Fruit fly (Drosophila melanogaster) whole organism, pupa: Measurements from ENCODE around the gene Mhcl.

Experiments used
- CG10348 ChIP-seq: fragments of 200-800 bp; sonication (Bioruptor generic); IDR thresholded peaks from 2 replicates; pipeline ENCODE4 v1.3.6; 2022; ENCODE audit warnings: missing biosample characterization, missing genetic modification characterization
- CG13204 ChIP-seq: fragments of 200-800 bp; sonication (Bioruptor generic); optimal IDR thresholded peaks from 2 replicates; lab custom pipeline; 2018; ENCODE audit warnings: missing biosample characterization, mild to moderate bottlenecking, missing genetic modification characterization, moderate library complexity
- CG14655 ChIP-seq: fragments of 200-800 bp; sonication (Bioruptor generic); optimal IDR thresholded peaks from 3 replicates; lab custom pipeline; 2017; ENCODE audit warnings: mild to moderate bottlenecking, missing biosample characterization, missing genetic modification reagents, missing genetic modification characterization
- CG15710 ChIP-seq: fragments of 200-800 bp; sonication (Bioruptor generic); optimal IDR thresholded peaks from 2 replicates; lab custom pipeline; 2018; ENCODE audit warnings: missing biosample characterization, mild to moderate bottlenecking, missing genetic modification characterization, moderate library complexity
- CG8301 ChIP-seq: fragments of 200-800 bp; sonication (Bioruptor generic); optimal IDR thresholded peaks from 2 replicates; lab custom pipeline; 2018; ENCODE audit warnings: missing biosample characterization, mild to moderate bottlenecking, missing genetic modification characterization
- EcR ChIP-seq: fragments of 200-800 bp; sonication (Bioruptor generic); optimal IDR thresholded peaks from 3 replicates; lab custom pipeline; 2019; ENCODE audit warnings: missing biosample characterization, missing genetic modification characterization, mild to moderate bottlenecking, moderate library complexity, missing genetic modification reagents
- Snoo ChIP-seq: fragments of 200-800 bp; sonication (Bioruptor generic); optimal IDR thresholded peaks from 3 replicates; lab custom pipeline; 2017; ENCODE audit warnings: missing biosample characterization, mild to moderate bottlenecking, missing genetic modification characterization, inconsistent platforms

dm6 chr3R:16067494-16067893, 31.1 kb downstream of the Mhcl start, which contains the start of gene CG10185:
- no peak for TF ChIP-seq CG14655 (GFP tag; lab: Kevin White, UChicago)
- no peak for TF ChIP-seq CG15710 (tag; lab: Kevin White, UChicago)
- no peak for TF ChIP-seq EcR
- TF ChIP-seq CG13204 (GFP tag; lab: Kevin White, UChicago), result no peak
- no peak for TF ChIP-seq Snoo (tag; lab: Kevin White, UChicago)
- no peak for TF ChIP-seq CG10348 (GFP tag; lab: Robert Waterston, UW)
- no peak for TF ChIP-seq CG8301
